Fruit fly (Drosophila melanogaster) whole organism, embryonic: ENCODE data around the gene CG31463.
A peak's percentile ranks its signal among the peaks of the same experiment; 100 is the strongest.

ENCODE experiments used
- B-H2 ChIP-seq: fragments of 200-800 bp; sonication (Bioruptor generic); optimal IDR thresholded peaks from 2 replicates; lab custom pipeline; 2018; ENCODE audit warnings: missing biosample characterization, mild to moderate bottlenecking, missing genetic modification characterization
- CG11723 ChIP-seq: fragments of 200-800 bp; sonication (Bioruptor generic); optimal IDR thresholded peaks from 2 replicates; lab custom pipeline; 2017; ENCODE audit warnings: missing biosample characterization, mild to moderate bottlenecking, missing genetic modification characterization
- CG2120 ChIP-seq: fragments of 200-800 bp; sonication (Bioruptor generic); optimal IDR thresholded peaks from 3 replicates; lab custom pipeline; 2016; ENCODE audit warnings: missing biosample characterization, missing genetic modification characterization
- CG31441 ChIP-seq: fragments of 200-800 bp; sonication (Bioruptor generic); IDR thresholded peaks from 2 replicates; pipeline ENCODE4 v1.3.6; 2022; ENCODE audit warnings: missing biosample characterization, missing genetic modification characterization
- CG8290 ChIP-seq, 3 experiments: fragments of 200-800 bp; sonication (Bioruptor generic); optimal IDR thresholded peaks; 2 replicates each; lab custom pipeline; 2016 to 2019; ENCODE audit warnings: missing biosample characterization in 3 of 3, missing genetic modification characterization in 3 of 3, mild to moderate bottlenecking in 2 of 3, moderate library complexity in 1 of 3
- D19A ChIP-seq: fragments of 200-800 bp; optimal IDR thresholded peaks from 3 replicates; lab custom pipeline; 2019; ENCODE audit warnings: missing biosample characterization, mild to moderate bottlenecking, missing genetic modification characterization, moderate library complexity
- Dfd ChIP-seq, 2 experiments: fragments of >200 bp; optimal IDR thresholded peaks; 2 replicates each; lab custom pipeline; 2017; ENCODE audit warnings: missing biosample characterization in 2 of 2, missing genetic modification characterization in 2 of 2
- NfI ChIP-seq: fragments of 200-800 bp; sonication (Bioruptor generic); optimal IDR thresholded peaks from 3 replicates; lab custom pipeline; 2018; ENCODE audit warnings: missing biosample characterization, mild to moderate bottlenecking, missing genetic modification characterization, moderate library complexity
- amos ChIP-seq: fragments of 200-800 bp; sonication (Bioruptor generic); IDR thresholded peaks from 2 replicates; pipeline ENCODE4 v1.3.6; 2022; ENCODE audit warnings: missing biosample characterization, missing genetic modification characterization; ENCODE audit not compliant: partially characterized antibody
- ato ChIP-seq: fragments of 200-800 bp; sonication (Bioruptor generic); IDR thresholded peaks from 2 replicates; pipeline ENCODE4 v1.3.6; 2022; ENCODE audit warnings: missing biosample characterization, missing genetic modification characterization; ENCODE audit not compliant: partially characterized antibody
- bigmax ChIP-seq: fragments of 200-800 bp; sonication (Bioruptor generic); optimal IDR thresholded peaks from 2 replicates; lab custom pipeline; 2018; ENCODE audit warnings: missing biosample characterization, mild to moderate bottlenecking, missing genetic modification characterization
- esg ChIP-seq: fragments of 200-800 bp; sonication (Bioruptor generic); conservative IDR thresholded peaks from 2 replicates; pipeline ENCODE4 v1.3.6; 2022; ENCODE audit warnings: missing biosample characterization, missing genetic modification characterization
- nau ChIP-seq: fragments of 200-800 bp; sonication (Bioruptor generic); optimal IDR thresholded peaks from 3 replicates; lab custom pipeline; 2017; ENCODE audit warnings: missing biosample characterization, mild to moderate bottlenecking, missing genetic modification characterization, missing genetic modification reagents
- rib ChIP-seq: fragments of 200-800 bp; sonication (Bioruptor generic); IDR thresholded peaks from 2 replicates; pipeline ENCODE4 v1.3.6; 2022; ENCODE audit warnings: missing biosample characterization, missing genetic modification characterization

- TF ChIP-seq D19A (tag; lab: Kevin White, UChicago) (no peak), CG31441 (GFP tag; lab: Robert Waterston, UW) (no peak), CG11723 (GFP tag; lab: Kevin White, UChicago) (no peak), ato (GFP tag; lab: Robert Waterston, UW) (peak; percentile 70), Dfd (GFP tag; optimal IDR thresholded peaks at IDR 0.05; lab: Kevin White, UChicago) (no peak), rib (GFP tag; lab: Robert Waterston, UW) (no peak), amos (GFP tag; lab: Robert Waterston, UW) (peak; percentile 35; the same call in 1 of the 2 replicates), CG2120 (peak; percentile 49), NfI (GFP tag; lab: Kevin White, UChicago) (no peak), nau (GFP tag; lab: Kevin White, UChicago) (no peak), bigmax (GFP tag; lab: Kevin White, UChicago) (peak; percentile 93), esg (GFP tag; lab: Robert Waterston, UW) (no peak), CG8290 (GFP tag; optimal IDR thresholded peaks at IDR 0.05; lab: Kevin White, UChicago) (peak; percentile 2), CG8290 (tag; optimal IDR thresholded peaks at IDR 0.05; lab: Kevin White, UChicago) (peak in 1 of 2 experiments; percentile 79), B-H2 (GFP tag; lab: Kevin White, UChicago) (no peak)
Measured at dm6 chr3R:8300928-8301752, 9.0 kb downstream of the CG31463 start, which contains the start of the genes CG9626 and mRpL1.
